Fruit fly (Drosophila melanogaster): ENCODE measurements around the gene CG7530.

DNA sequence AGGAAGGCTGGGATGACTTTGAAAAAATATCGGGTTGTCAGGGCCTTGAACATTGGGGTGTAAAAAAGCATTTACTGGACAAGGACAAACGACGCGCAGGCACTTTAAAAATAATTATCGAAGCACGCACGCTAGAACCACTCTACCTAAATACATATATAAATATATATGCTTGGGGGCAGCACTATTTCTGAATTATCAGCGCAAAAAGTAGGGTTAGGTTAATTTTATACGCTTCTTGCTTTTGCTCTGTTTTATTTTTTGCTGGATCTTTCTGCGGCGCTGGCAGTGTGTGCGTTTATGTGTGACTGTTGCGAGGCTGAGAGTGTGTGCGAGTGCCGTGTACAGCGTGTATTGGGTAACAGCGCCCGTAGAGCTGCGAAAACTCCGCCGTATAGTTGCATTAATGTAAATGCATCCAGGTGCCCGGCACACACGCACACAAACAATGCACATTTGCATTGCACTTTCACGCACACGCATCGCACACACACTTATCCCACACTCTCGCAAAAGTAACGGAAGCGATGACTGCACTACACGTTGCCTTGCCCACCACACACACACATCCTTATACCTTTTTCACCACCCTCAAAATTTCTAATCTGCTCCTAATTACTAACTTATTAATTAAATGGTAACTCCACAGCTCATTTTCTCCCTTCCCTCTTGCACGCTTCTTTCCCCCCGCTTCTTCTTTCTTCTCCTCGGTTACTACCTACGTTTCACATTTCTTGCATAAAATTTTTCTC is 8.4 kb upstream of the CG7530 start:
- TF ChIP-seq Mio (GFP tag; optimal IDR thresholded peaks at IDR 0.05) (no peak), pan (optimal IDR thresholded peaks at IDR 0.05) (no peak), Vsx2 (GFP tag; optimal IDR thresholded peaks at IDR 0.05; ENCODE audit: partially characterized antibody) (no peak), Rel (GFP tag; optimal IDR thresholded peaks at IDR 0.05) (no peak), Rel (tag; optimal IDR thresholded peaks at IDR 0.05) (no peak), CG9705 (GFP tag; optimal IDR thresholded peaks at IDR 0.05) (no peak), Abd-B (GFP tag; optimal IDR thresholded peaks at IDR 0.05) (no peak), h (GFP tag; optimal IDR thresholded peaks at IDR 0.05) (no peak), usp (GFP tag; optimal IDR thresholded peaks at IDR 0.05) (no peak), br (GFP tag; optimal IDR thresholded peaks at IDR 0.05) (no peak), psq (GFP tag; optimal IDR thresholded peaks at IDR 0.05) (no peak), lola (GFP tag; optimal IDR thresholded peaks at IDR 0.05) (no peak), Dif (GFP tag; optimal IDR thresholded peaks at IDR 0.05; ENCODE audit: partially characterized antibody) (no peak), fru (GFP tag; optimal IDR thresholded peaks at IDR 0.05) (no peak)
